Fruit fly (Drosophila melanogaster) whole organism, embryonic: Measurements from ENCODE around the gene CG31191.

Experiments used
- ATbp ChIP-seq: fragments of 200-800 bp; sonication (Bioruptor generic); optimal IDR thresholded peaks from 2 replicates; lab custom pipeline; 2017; ENCODE audit warnings: missing biosample characterization, mild to moderate bottlenecking, missing genetic modification characterization, missing genetic modification reagents
- Abd-B ChIP-seq: fragments of 200-800 bp; sonication (Bioruptor generic); optimal IDR thresholded peaks from 2 replicates; lab custom pipeline; 2018; ENCODE audit warnings: missing biosample characterization, mild to moderate bottlenecking, missing genetic modification characterization, moderate library complexity
- CG11695 ChIP-seq: fragments of 200-800 bp; sonication (Bioruptor generic); IDR thresholded peaks from 3 replicates; pipeline ENCODE4 v1.3.6; 2022; ENCODE audit warnings: missing biosample characterization, missing genetic modification characterization
- CG1233 ChIP-seq: fragments of 200-800 bp; sonication (Bioruptor generic); optimal IDR thresholded peaks from 4 replicates; lab custom pipeline; 2018; ENCODE audit warnings: missing biosample characterization, mild to moderate bottlenecking, missing genetic modification characterization
- CG13123 ChIP-seq: fragments of 200-800 bp; sonication (Bioruptor generic); optimal IDR thresholded peaks from 2 replicates; lab custom pipeline; 2016; ENCODE audit warnings: missing biosample characterization, missing genetic modification characterization
- CG13775 ChIP-seq: fragments of 200-800 bp; sonication (Bioruptor generic); optimal IDR thresholded peaks from 3 replicates; lab custom pipeline; 2017; ENCODE audit warnings: missing biosample characterization, mild to moderate bottlenecking, missing genetic modification characterization
- CG1529 ChIP-seq: fragments of 200-800 bp; sonication (Bioruptor generic); optimal IDR thresholded peaks from 3 replicates; lab custom pipeline; 2018; ENCODE audit warnings: missing biosample characterization, missing genetic modification characterization
- CG17912 ChIP-seq: fragments of 200-800 bp; sonication (Bioruptor generic); optimal IDR thresholded peaks from 2 replicates; lab custom pipeline; 2018; ENCODE audit warnings: missing biosample characterization, mild to moderate bottlenecking, missing genetic modification characterization
- CG18764 ChIP-seq: fragments of 200-800 bp; sonication (Bioruptor generic); optimal IDR thresholded peaks from 3 replicates; lab custom pipeline; 2016; ENCODE audit warnings: missing biosample characterization, missing genetic modification characterization
- CG31365 ChIP-seq: fragments of 200-800 bp; sonication (Bioruptor generic); optimal IDR thresholded peaks from 2 replicates; lab custom pipeline; 2018; ENCODE audit warnings: missing biosample characterization, mild to moderate bottlenecking, missing genetic modification characterization
- CG33557 ChIP-seq: fragments of 200-800 bp; sonication (Bioruptor generic); optimal IDR thresholded peaks from 2 replicates; lab custom pipeline; 2019; ENCODE audit warnings: missing biosample characterization, mild to moderate bottlenecking, missing genetic modification characterization, moderate library complexity
- CG43689 ChIP-seq: fragments of 200-800 bp; sonication (Bioruptor generic); IDR thresholded peaks from 2 replicates; pipeline ENCODE4 v1.3.6; 2022; ENCODE audit warnings: missing biosample characterization, missing genetic modification characterization
- CG4424 ChIP-seq: fragments of 200-800 bp; sonication (Bioruptor generic); optimal IDR thresholded peaks from 3 replicates; lab custom pipeline; 2016; ENCODE audit warnings: missing biosample characterization, missing genetic modification characterization
- CG4820 ChIP-seq: fragments of 200-800 bp; sonication (Bioruptor generic); optimal IDR thresholded peaks from 3 replicates; lab custom pipeline; 2016; ENCODE audit warnings: missing biosample characterization, missing genetic modification characterization
- CG7271 ChIP-seq: fragments of 200-800 bp; sonication (Bioruptor generic); optimal IDR thresholded peaks from 2 replicates; lab custom pipeline; 2018; ENCODE audit warnings: missing biosample characterization, mild to moderate bottlenecking, missing genetic modification characterization, moderate library complexity
- CG8089 ChIP-seq: fragments of 200-800 bp; sonication (Bioruptor generic); optimal IDR thresholded peaks from 3 replicates; lab custom pipeline; 2016; ENCODE audit warnings: missing biosample characterization, missing genetic modification characterization
- CHES-1-like ChIP-seq: fragments of 200-800 bp; sonication (Bioruptor generic); optimal IDR thresholded peaks from 2 replicates; lab custom pipeline; 2016; ENCODE audit warnings: missing biosample characterization, missing genetic modification characterization
- Dbx ChIP-seq: fragments of 200-800 bp; sonication (Bioruptor generic); IDR thresholded peaks from 3 replicates; pipeline ENCODE4 v1.3.6; 2022; ENCODE audit warnings: missing biosample characterization, missing genetic modification characterization
- ERR ChIP-seq: fragments of 200-800 bp; sonication (Bioruptor generic); optimal IDR thresholded peaks from 2 replicates; lab custom pipeline; 2016; ENCODE audit warnings: missing biosample characterization, missing genetic modification characterization
- Elba2 ChIP-seq: fragments of 200-800 bp; sonication (Bioruptor generic); optimal IDR thresholded peaks from 3 replicates; lab custom pipeline; 2016; ENCODE audit warnings: missing biosample characterization, missing genetic modification characterization
- HLH4C ChIP-seq: fragments of 200-800 bp; sonication (Bioruptor generic); IDR thresholded peaks from 3 replicates; pipeline ENCODE4 v1.3.6; 2022; ENCODE audit warnings: missing biosample characterization, missing genetic modification characterization; ENCODE audit not compliant: partially characterized antibody
- HLHmδ ChIP-seq: fragments of 200-800 bp; sonication (Bioruptor generic); optimal IDR thresholded peaks from 2 replicates; lab custom pipeline; 2018; ENCODE audit warnings: missing biosample characterization, mild to moderate bottlenecking, missing genetic modification characterization, moderate library complexity
- Hand ChIP-seq: fragments of 200-800 bp; sonication (Bioruptor generic); optimal IDR thresholded peaks from 2 replicates; lab custom pipeline; 2017; ENCODE audit warnings: mild to moderate bottlenecking, missing biosample characterization, missing genetic modification reagents, missing genetic modification characterization
- Mad ChIP-seq: fragments of 200-800 bp; sonication (Bioruptor generic); optimal IDR thresholded peaks from 2 replicates; lab custom pipeline; 2016; ENCODE audit warnings: missing biosample characterization, missing genetic modification characterization
- NC2α ChIP-seq: fragments of 200-800 bp; sonication (Bioruptor generic); optimal IDR thresholded peaks from 2 replicates; lab custom pipeline; 2016; ENCODE audit warnings: missing biosample characterization, missing genetic modification characterization
- Ptx1 ChIP-seq: fragments of 200-800 bp; sonication (Bioruptor generic); IDR thresholded peaks from 2 replicates; pipeline ENCODE4 v1.3.6; 2022; ENCODE audit warnings: missing biosample characterization, missing genetic modification characterization
- Ravus ChIP-seq: fragments of 200-800 bp; sonication (Bioruptor generic); IDR thresholded peaks from 2 replicates; pipeline ENCODE4 v1.3.6; 2022; ENCODE audit warnings: missing biosample characterization, missing genetic modification characterization
- Sox102F ChIP-seq: fragments of 200-800 bp; sonication (Bioruptor generic); optimal IDR thresholded peaks from 2 replicates; lab custom pipeline; 2018; ENCODE audit warnings: missing biosample characterization, mild to moderate bottlenecking, missing genetic modification characterization, moderate library complexity
- Trl ChIP-seq, 3 experiments: fragments of >200 bp in 2 of 3; fragments of 200-800 bp in 1 of 3; sonication (Bioruptor generic) in 1 of 3; optimal IDR thresholded peaks; 2 replicates in 1 of 3; 3 replicates in 2 of 3; lab custom pipeline; 2016 to 2017; ENCODE audit warnings: missing biosample characterization in 1 of 3, missing genetic modification characterization in 1 of 3
- cg ChIP-seq: fragments of 200-800 bp; sonication (Bioruptor generic); optimal IDR thresholded peaks from 3 replicates; lab custom pipeline; 2019; ENCODE audit warnings: missing biosample characterization, mild to moderate bottlenecking, missing genetic modification characterization, moderate library complexity
- chm ChIP-seq: fragments of 200-800 bp; sonication (Bioruptor generic); IDR thresholded peaks from 2 replicates; pipeline ENCODE4 v1.3.6; 2022; ENCODE audit warnings: missing biosample characterization, missing genetic modification characterization
- corto ChIP-seq: fragments of 200-800 bp; sonication (Bioruptor generic); optimal IDR thresholded peaks from 2 replicates; lab custom pipeline; 2016; ENCODE audit warnings: missing biosample characterization, mild to moderate bottlenecking, missing genetic modification characterization, moderate library complexity
- eve ChIP-seq, 2 experiments: fragments of >200 bp; optimal IDR thresholded peaks; 2 replicates each; lab custom pipeline; 2017; ENCODE audit warnings: missing biosample characterization in 2 of 2, missing genetic modification characterization in 2 of 2
- fru ChIP-seq: fragments of >200 bp; optimal IDR thresholded peaks from 2 replicates; lab custom pipeline; 2017
- ftz-f1 ChIP-seq: fragments of 200-800 bp; sonication (Bioruptor generic); optimal IDR thresholded peaks from 2 replicates; lab custom pipeline; 2016; ENCODE audit warnings: missing biosample characterization, missing genetic modification characterization
- hb ChIP-seq: fragments of 200-800 bp; sonication (Bioruptor generic); IDR thresholded peaks from 3 replicates; pipeline ENCODE4 v1.3.6; 2022; ENCODE audit warnings: missing biosample characterization, missing genetic modification characterization; ENCODE audit not compliant: partially characterized antibody
- hkb ChIP-seq, 2 experiments: fragments of 200-800 bp in 1 of 2; fragments of >200 bp in 1 of 2; sonication (Bioruptor generic) in 1 of 2; IDR thresholded peaks in 1 of 2; optimal IDR thresholded peaks in 1 of 2; 2 replicates each; pipeline versions ENCODE4 v1.3.6 to Lab custom; 2017 to 2022; ENCODE audit warnings: missing biosample characterization in 1 of 2, missing genetic modification characterization in 1 of 2
- kay ChIP-seq: fragments of 200-800 bp; sonication (Bioruptor generic); optimal IDR thresholded peaks from 2 replicates; lab custom pipeline; 2016; ENCODE audit warnings: missing biosample characterization, missing genetic modification characterization
- maf-S ChIP-seq: fragments of 200-800 bp; sonication (Bioruptor generic); optimal IDR thresholded peaks from 2 replicates; lab custom pipeline; 2016; ENCODE audit warnings: missing biosample characterization, missing genetic modification characterization
- nerfin-1 ChIP-seq: fragments of 200-800 bp; sonication (Bioruptor generic); optimal IDR thresholded peaks from 3 replicates; lab custom pipeline; 2019; ENCODE audit warnings: missing biosample characterization, mild to moderate bottlenecking, missing genetic modification characterization, moderate library complexity
- phol ChIP-seq: fragments of 200-800 bp; sonication (Bioruptor generic); optimal IDR thresholded peaks from 3 replicates; lab custom pipeline; 2018; ENCODE audit warnings: missing biosample characterization, mild to moderate bottlenecking, missing genetic modification characterization, moderate library complexity
- ro ChIP-seq: fragments of 200-800 bp; sonication (Bioruptor generic); IDR thresholded peaks from 2 replicates; pipeline ENCODE4 v1.3.6; 2022; ENCODE audit warnings: missing biosample characterization, missing genetic modification characterization
- sc ChIP-seq, 3 experiments: fragments of >200 bp in 2 of 3; fragments of 200-800 bp in 1 of 3; sonication (Bioruptor generic) in 1 of 3; optimal IDR thresholded peaks; 2 replicates in 2 of 3; 3 replicates in 1 of 3; lab custom pipeline; 2017; ENCODE audit warnings: mild to moderate bottlenecking in 1 of 3, missing biosample characterization in 1 of 3, missing genetic modification characterization in 1 of 3, missing genetic modification reagents in 1 of 3
- seq ChIP-seq: fragments of 200-800 bp; sonication (Bioruptor generic); IDR thresholded peaks from 2 replicates; pipeline ENCODE4 v1.3.6; 2022; ENCODE audit warnings: missing biosample characterization, missing genetic modification characterization
- tap ChIP-seq: fragments of 200-800 bp; optimal IDR thresholded peaks from 3 replicates; lab custom pipeline; 2019; ENCODE audit warnings: missing biosample characterization, mild to moderate bottlenecking, missing genetic modification characterization, moderate library complexity
- tx ChIP-seq: fragments of 200-800 bp; sonication (Bioruptor generic); optimal IDR thresholded peaks from 2 replicates; lab custom pipeline; 2016; ENCODE audit warnings: missing biosample characterization, missing genetic modification characterization

CG31191 gene

dm6 chr3R:20956875-20957874 is 11.8 kb upstream of the CG31191 start (continued):
- TF ChIP-seq hkb (optimal IDR thresholded peaks at IDR 0.05; lab: Kevin White, UChicago) (no peak), hkb (GFP tag; IDR thresholded peaks at IDR 0.05; lab: Robert Waterston, UW) (peak; percentile 59), CG11695 (peak; percentile 71), CG1529 (GFP tag; lab: Kevin White, UChicago) (peak; percentile 82), ERR (GFP tag; lab: Kevin White, UChicago) (peak; percentile 44), ftz-f1 (GFP tag; lab: Kevin White, UChicago) (peak; percentile 42), Abd-B (GFP tag; lab: Kevin White, UChicago) (peak; percentile 83), HLHmδ (GFP tag; lab: Kevin White, UChicago) (no peak), CG31365 (tag; lab: Kevin White, UChicago) (no peak), corto (GFP tag; lab: Kevin White, UChicago) (peak; percentile 2), Elba2 (GFP tag; lab: Kevin White, UChicago) (no peak), chm (GFP tag; lab: Robert Waterston, UW) (peak; percentile 51; the same call in 1 of the 2 replicates), Hand (GFP tag; lab: Kevin White, UChicago) (peak; percentile 89), maf-S (GFP tag; lab: Kevin White, UChicago) (peak; percentile 63), HLH4C (GFP tag; lab: Robert Waterston, UW) (peak; percentile 12; the same call in 1 of the 3 replicates), kay (GFP tag; lab: Kevin White, UChicago) (peak; percentile 58), nerfin-1 (peak; percentile 83), CG43689 (GFP tag; lab: Robert Waterston, UW) (no peak), CHES-1-like (GFP tag; lab: Kevin White, UChicago) (peak; percentile 63), eve (GFP tag; optimal IDR thresholded peaks at IDR 0.05; lab: Kevin White, UChicago) (peak in 1 of 2 experiments; percentile 96), CG1233 (peak; percentile 93), NC2α (GFP tag; lab: Kevin White, UChicago) (peak; percentile 39), ro (GFP tag; lab: Robert Waterston, UW) (peak; percentile 49; the same call in 1 of the 2 replicates), Dbx (GFP tag; lab: Robert Waterston, UW) (0 out of 3 replicates have a peak, but pooled peaks have one; percentile 42), Ptx1 (peak; percentile 69; the same call in 1 of the 2 replicates), Mad (GFP tag; lab: Kevin White, UChicago) (peak; percentile 74), fru (no peak), CG13123 (GFP tag; lab: Kevin White, UChicago) (peak; percentile 61), seq (GFP tag; lab: Robert Waterston, UW) (no peak), phol (tag; lab: Kevin White, UChicago) (peak; percentile 91), hb (no peak), cg (GFP tag; lab: Kevin White, UChicago) (no peak), tap (peak; percentile 30), CG33557 (GFP tag; lab: Kevin White, UChicago) (no peak), CG4820 (GFP tag; lab: Kevin White, UChicago) (peak; percentile 79), Trl (optimal IDR thresholded peaks at IDR 0.05; lab: Kevin White, UChicago) (peak; percentile 84 to 94), Trl (GFP tag; optimal IDR thresholded peaks at IDR 0.05; lab: Kevin White, UChicago) (peak; percentile 52), ATbp (peak; percentile 74), CG7271 (peak; percentile 25), Ravus (GFP tag; lab: Robert Waterston, UW) (no peak; the same call in 1 of the 2 replicates), CG8089 (peak; percentile 56), CG17912 (GFP tag; lab: Kevin White, UChicago) (no peak), tx (GFP tag; lab: Kevin White, UChicago) (peak; percentile 68), Sox102F (GFP tag; lab: Kevin White, UChicago) (peak; percentile 89), CG18764 (peak; percentile 82), CG4424 (peak; percentile 92), CG13775 (peak; percentile 92), sc (optimal IDR thresholded peaks at IDR 0.05; lab: Kevin White, UChicago) (no peak), sc (GFP tag; optimal IDR thresholded peaks at IDR 0.05; lab: Kevin White, UChicago) (peak; percentile 87)
